Worm (Caenorhabditis elegans) whole organism, L1 larva: ENCODE results near the gene F54B11.5.
A peak's percentile ranks its signal among the peaks of the same experiment; 100 is the strongest.

Experiments used
- C16A3.4 ChIP-seq: fragments of 150-350 bp; optimal IDR thresholded peaks from 2 replicates; lab custom pipeline; 2014; ENCODE audit warnings: missing biosample characterization, missing genetic modification characterization
- F16B12.6 ChIP-seq: fragments of 150-350 bp; optimal IDR thresholded peaks from 2 replicates; lab custom pipeline; 2014; ENCODE audit warnings: missing biosample characterization, missing genetic modification characterization
- alr-1 ChIP-seq: fragments of 200-800 bp; sonication (Bioruptor generic); optimal IDR thresholded peaks from 2 replicates; lab custom pipeline; 2018; ENCODE audit warnings: borderline replicate concordance, mild to moderate bottlenecking, missing genetic modification characterization, missing compliant biosample characterization
- blmp-1 ChIP-seq: fragments of 150-350 bp; optimal IDR thresholded peaks from 2 replicates; lab custom pipeline; 2014; ENCODE audit warnings: missing biosample characterization, missing genetic modification characterization
- ceh-8 ChIP-seq: fragments of 200-800 bp; sonication (Bioruptor generic); optimal IDR thresholded peaks from 2 replicates; lab custom pipeline; 2018; ENCODE audit warnings: mild to moderate bottlenecking, missing genetic modification characterization, moderate library complexity, missing compliant biosample characterization
- ceh-82 ChIP-seq, 3 experiments: fragments of 150-350 bp in 1 of 3; sonication (generic microtip) in 2 of 3; optimal IDR thresholded peaks; 2 replicates each; lab custom pipeline; 2014 to 2017; ENCODE audit warnings: missing biosample characterization in 3 of 3, missing genetic modification characterization in 3 of 3
- ceh-88 ChIP-seq: fragments of 200-800 bp; sonication (Bioruptor generic); IDR thresholded peaks from 2 replicates; pipeline ENCODE4 v1.3.6; 2022; ENCODE audit warnings: missing genetic modification characterization, missing compliant biosample characterization
- ceh-90 ChIP-seq: sonication (generic microtip); optimal IDR thresholded peaks from 2 replicates; lab custom pipeline; 2016; ENCODE audit warnings: missing genetic modification characterization, missing compliant biosample characterization
- dpl-1 ChIP-seq, 3 experiments: fragments of 150-350 bp in 2 of 3; sonication (generic microtip) in 1 of 3; optimal IDR thresholded peaks; 2 replicates each; lab custom pipeline; 2014 to 2017; ENCODE audit warnings: missing biosample characterization in 3 of 3, missing genetic modification characterization in 3 of 3, missing genetic modification reagents in 3 of 3
- dsc-1 ChIP-seq: sonication (generic microtip); optimal IDR thresholded peaks from 2 replicates; lab custom pipeline; 2016; ENCODE audit warnings: mild to moderate bottlenecking, missing genetic modification characterization, missing compliant biosample characterization
- efl-1 ChIP-seq, 4 experiments: fragments of 150-350 bp; optimal IDR thresholded peaks in 3 of 4; peaks in 1 of 4; 1 replicate in 1 of 4; 2 replicates in 3 of 4; lab custom pipeline; 2014; ENCODE audit warnings: missing biosample characterization in 2 of 4, missing genetic modification characterization in 2 of 4, missing genetic modification reagents in 2 of 4
- egl-13 ChIP-seq: sonication (generic microtip); optimal IDR thresholded peaks from 2 replicates; lab custom pipeline; 2016; ENCODE audit warnings: missing genotype, missing genetic modification reagents, missing genetic modification characterization, missing compliant biosample characterization
- elt-2 ChIP-seq: sonication (generic microtip); optimal IDR thresholded peaks from 2 replicates; lab custom pipeline; 2016; ENCODE audit warnings: missing genetic modification characterization, mild to moderate bottlenecking, inconsistent platforms, missing compliant biosample characterization, missing genetic modification reagents
- elt-3 ChIP-seq, 6 experiments: fragments of 150-350 bp in 1 of 6; sonication (generic microtip); optimal IDR thresholded peaks; 2 replicates each; lab custom pipeline; 2017 to 2018; ENCODE audit warnings: missing biosample characterization in 6 of 6, missing genetic modification characterization in 6 of 6, inconsistent platforms in 1 of 6
- ets-5 ChIP-seq: fragments of 200-800 bp; sonication (Bioruptor generic); IDR thresholded peaks from 2 replicates; pipeline ENCODE4 v1.3.6; 2022; ENCODE audit warnings: missing genetic modification characterization, missing compliant biosample characterization
- fkh-10 ChIP-seq: sonication (generic microtip); optimal IDR thresholded peaks from 2 replicates; lab custom pipeline; 2017; ENCODE audit warnings: missing biosample characterization, missing genetic modification reagents, missing genetic modification characterization
- fkh-8 ChIP-seq: sonication (generic microtip); optimal IDR thresholded peaks from 2 replicates; lab custom pipeline; 2016; ENCODE audit warnings: mild to moderate bottlenecking, missing genetic modification characterization, missing compliant biosample characterization
- fos-1 ChIP-seq: fragments of 150-350 bp; optimal IDR thresholded peaks from 2 replicates; lab custom pipeline; 2014; ENCODE audit warnings: missing biosample characterization, missing genetic modification characterization
- hlh-17 ChIP-seq: fragments of 200-800 bp; sonication (Bioruptor generic); optimal IDR thresholded peaks from 2 replicates; lab custom pipeline; 2018; ENCODE audit warnings: missing genetic modification characterization, mild to moderate bottlenecking, missing compliant biosample characterization, moderate library complexity, borderline replicate concordance
- hlh-4 ChIP-seq: sonication (generic microtip); optimal IDR thresholded peaks from 2 replicates; lab custom pipeline; 2016; ENCODE audit warnings: mild to moderate bottlenecking, missing genetic modification characterization, missing compliant biosample characterization
- hpl-2 ChIP-seq: fragments of 150-350 bp; optimal IDR thresholded peaks from 2 replicates; lab custom pipeline; 2014; ENCODE audit warnings: missing biosample characterization, missing genetic modification reagents, missing genetic modification characterization
- irx-1 ChIP-seq: sonication (generic microtip); optimal IDR thresholded peaks from 2 replicates; lab custom pipeline; 2016; ENCODE audit warnings: missing genetic modification characterization, missing compliant biosample characterization
- isw-1 ChIP-seq: fragments of 200-800 bp; sonication (Bioruptor generic); IDR thresholded peaks from 2 replicates; pipeline ENCODE4 v1.3.6; 2022; ENCODE audit warnings: missing genetic modification characterization, missing compliant biosample characterization
- jun-1 ChIP-seq: fragments of 150-350 bp; optimal IDR thresholded peaks from 2 replicates; lab custom pipeline; 2014; ENCODE audit warnings: missing biosample characterization, missing genetic modification reagents, missing genetic modification characterization
- lin-14 ChIP-seq: fragments of 200-800 bp; sonication (Bioruptor generic); optimal IDR thresholded peaks from 2 replicates; lab custom pipeline; 2018; ENCODE audit warnings: mild to moderate bottlenecking, missing genetic modification characterization, moderate library complexity, missing compliant biosample characterization
- lin-15B ChIP-seq: fragments of 150-350 bp; sonication (generic microtip); optimal IDR thresholded peaks from 3 replicates; lab custom pipeline; 2014; ENCODE audit warnings: missing biosample characterization, missing genetic modification characterization
- lin-35 ChIP-seq, 2 experiments: fragments of 150-350 bp; optimal IDR thresholded peaks; 2 replicates each; lab custom pipeline; 2014; ENCODE audit warnings: missing biosample characterization in 2 of 2, missing genetic modification characterization in 2 of 2, missing genetic modification reagents in 2 of 2
- lin-39 ChIP-seq: fragments of 150-350 bp; optimal IDR thresholded peaks from 2 replicates; lab custom pipeline; 2014; ENCODE audit warnings: missing biosample characterization, missing genetic modification reagents, missing genetic modification characterization
- lsy-2 ChIP-seq, 2 experiments: fragments of 150-350 bp; optimal IDR thresholded peaks; 2 replicates each; lab custom pipeline; 2014; ENCODE audit warnings: missing biosample characterization in 2 of 2, missing genetic modification characterization in 2 of 2
- mab-9 ChIP-seq: fragments of 200-800 bp; sonication (Bioruptor generic); IDR thresholded peaks from 2 replicates; pipeline ENCODE4 v1.3.6; 2022; ENCODE audit warnings: missing genetic modification reagents, missing genetic modification characterization, missing compliant biosample characterization
- mdl-1 ChIP-seq, 2 experiments: fragments of 150-350 bp; optimal IDR thresholded peaks; 2 replicates each; lab custom pipeline; 2014 to 2017; ENCODE audit warnings: missing biosample characterization in 2 of 2, missing genetic modification characterization in 2 of 2, inconsistent platforms in 1 of 2
- mep-1 ChIP-seq: fragments of 150-350 bp; optimal IDR thresholded peaks from 2 replicates; lab custom pipeline; 2014; ENCODE audit warnings: missing biosample characterization, missing genetic modification characterization
- nhr-11 ChIP-seq: fragments of 150-350 bp; optimal IDR thresholded peaks from 2 replicates; lab custom pipeline; 2014; ENCODE audit warnings: missing biosample characterization, missing genetic modification characterization
- nhr-19 ChIP-seq: fragments of 200-800 bp; sonication (Bioruptor generic); conservative IDR thresholded peaks from 2 replicates; pipeline ENCODE4 v1.3.6; 2022; ENCODE audit warnings: missing genetic modification characterization, missing compliant biosample characterization
- nhr-20 ChIP-seq: sonication (generic microtip); optimal IDR thresholded peaks from 2 replicates; lab custom pipeline; 2016; ENCODE audit warnings: mild to moderate bottlenecking, missing genetic modification characterization, missing compliant biosample characterization
- nhr-237 ChIP-seq: fragments of 150-350 bp; optimal IDR thresholded peaks from 2 replicates; lab custom pipeline; 2014; ENCODE audit warnings: missing biosample characterization, missing genetic modification characterization
- nhr-47 ChIP-seq: sonication (generic microtip); optimal IDR thresholded peaks from 2 replicates; lab custom pipeline; 2016; ENCODE audit warnings: mild to moderate bottlenecking, missing genetic modification characterization, moderate library complexity, missing compliant biosample characterization
- nhr-71 ChIP-seq: sonication (generic microtip); optimal IDR thresholded peaks from 2 replicates; lab custom pipeline; 2016; ENCODE audit warnings: mild to moderate bottlenecking, missing genetic modification characterization, moderate library complexity, missing compliant biosample characterization
- nhr-85 ChIP-seq: sonication (generic microtip); peaks from one replicate; lab custom pipeline; 2016; ENCODE audit warnings: missing genetic modification characterization, inconsistent platforms, missing compliant biosample characterization
- rnt-1 ChIP-seq: sonication (generic microtip); optimal IDR thresholded peaks from 2 replicates; lab custom pipeline; 2016; ENCODE audit warnings: mild to moderate bottlenecking, missing genetic modification characterization, moderate library complexity, missing compliant biosample characterization
- skn-1 ChIP-seq: fragments of 150-350 bp; optimal IDR thresholded peaks from 2 replicates; lab custom pipeline; 2014; ENCODE audit warnings: missing biosample characterization, missing genetic modification characterization
- snpc-4 ChIP-seq: fragments of 150-350 bp; optimal IDR thresholded peaks from 2 replicates; lab custom pipeline; 2014; ENCODE audit warnings: missing biosample characterization, missing genetic modification characterization
- snu-23 ChIP-seq: sonication (generic microtip); optimal IDR thresholded peaks from 2 replicates; lab custom pipeline; 2016; ENCODE audit warnings: missing genetic modification characterization, missing compliant biosample characterization
- sox-4 ChIP-seq: sonication (generic microtip); optimal IDR thresholded peaks from 2 replicates; lab custom pipeline; 2016; ENCODE audit warnings: missing genetic modification characterization, missing compliant biosample characterization
- swsn-7 ChIP-seq: sonication (generic microtip); optimal IDR thresholded peaks from 2 replicates; lab custom pipeline; 2016; ENCODE audit warnings: missing genetic modification characterization, missing compliant biosample characterization
- tbx-2 ChIP-seq: sonication (generic microtip); optimal IDR thresholded peaks from 2 replicates; lab custom pipeline; 2016; ENCODE audit warnings: missing genetic modification characterization, missing compliant biosample characterization
- tlp-1 ChIP-seq: fragments of 150-350 bp; optimal IDR thresholded peaks from 2 replicates; lab custom pipeline; 2014; ENCODE audit warnings: missing biosample characterization, missing genetic modification characterization
- unc-130 ChIP-seq: fragments of 150-350 bp; optimal IDR thresholded peaks from 2 replicates; lab custom pipeline; 2017; ENCODE audit warnings: missing biosample characterization, missing genetic modification characterization, inconsistent platforms
- unc-86 ChIP-seq: sonication (generic microtip); optimal IDR thresholded peaks from 2 replicates; lab custom pipeline; 2016; ENCODE audit warnings: missing genetic modification characterization, missing compliant biosample characterization
- xbp-1 ChIP-seq: sonication (generic microtip); optimal IDR thresholded peaks from 2 replicates; lab custom pipeline; 2016; ENCODE audit warnings: missing genetic modification characterization, missing compliant biosample characterization

Gene F54B11.5

ce11 chrX:13596003-13596767 is at the start of gene F54B11.5:
Gene F54B11.5 (minus strand): TSS chrX:13596068.
- TF ChIP-seq ceh-90 (tag; lab: Kevin White, UChicago) (no peak), swsn-7 (tag; lab: Kevin White, UChicago) (peak; percentile 54), hpl-2 (GFP tag; lab: Kevin White, UChicago) (no peak), sox-4 (tag; lab: Kevin White, UChicago) (peak; percentile 2), dsc-1 (peak; percentile 63), unc-130 (tag; lab: Kevin White, UChicago) (peak; percentile 15), nhr-85 (tag; lab: Kevin White, UChicago) (no peak), lin-15B (peak; percentile 3), hlh-4 (tag; lab: Kevin White, UChicago) (no peak), lsy-2 (tag; optimal IDR thresholded peaks at IDR 0.05; lab: Kevin White, UChicago) (peak; percentile 35 to 66), lin-39 (tag; lab: Kevin White, UChicago) (no peak), jun-1 (tag; lab: Kevin White, UChicago) (peak; percentile 1), dpl-1 (GFP tag; optimal IDR thresholded peaks at IDR 0.05; lab: Kevin White, UChicago) (peak in 2 of 3 experiments; percentile 34 to 49), tbx-2 (tag; lab: Kevin White, UChicago) (peak; percentile 46), efl-1 (optimal IDR thresholded peaks at IDR 0.05; lab: Kevin White, UChicago) (peak; percentile 36 to 50), efl-1 (GFP tag; optimal IDR thresholded peaks at IDR 0.05 in 1 of 2; lab: Kevin White, UChicago) (peak in 1 of 2 experiments; percentile 34), fos-1 (tag; lab: Kevin White, UChicago) (peak; percentile 18), snu-23 (GFP tag; lab: Kevin White, UChicago) (peak; percentile 70), fkh-10 (no peak), snpc-4 (tag; lab: Kevin White, UChicago) (peak; percentile 5), hlh-17 (GFP tag; lab: Kevin White, UChicago) (no peak), skn-1 (peak; percentile 38), ets-5 (GFP tag; lab: Robert Waterston, UW) (no peak), alr-1 (tag; lab: Kevin White, UChicago) (no peak), mdl-1 (tag; optimal IDR thresholded peaks at IDR 0.05; lab: Kevin White, UChicago) (peak in 1 of 2 experiments; percentile 76), tlp-1 (tag; lab: Kevin White, UChicago) (no peak), nhr-237 (tag; lab: Kevin White, UChicago) (no peak), nhr-47 (tag; lab: Kevin White, UChicago) (peak; percentile 61), ceh-88 (GFP tag; lab: Robert Waterston, UW) (no peak), lin-35 (GFP tag; optimal IDR thresholded peaks at IDR 0.05; lab: Kevin White, UChicago) (peak; percentile 53 to 73), isw-1 (GFP tag; lab: Robert Waterston, UW) (peak; percentile 15; the same call in 1 of the 2 replicates), mep-1 (tag; lab: Kevin White, UChicago) (peak; percentile 84), F16B12.6 (tag; lab: Kevin White, UChicago) (no peak), C16A3.4 (tag; lab: Kevin White, UChicago) (peak; percentile 50), elt-3 (tag; optimal IDR thresholded peaks at IDR 0.05; lab: Kevin White, UChicago) (peak in 1 of 6 experiments; percentile 10), unc-86 (tag; lab: Kevin White, UChicago) (peak; percentile 11), blmp-1 (peak; percentile 42), ceh-82 (tag; optimal IDR thresholded peaks at IDR 0.05; lab: Kevin White, UChicago) (peak in 2 of 3 experiments; percentile 17 to 52), nhr-71 (peak; percentile 76), nhr-11 (tag; lab: Kevin White, UChicago) (no peak), elt-2 (peak; percentile 30), lin-14 (GFP tag; lab: Kevin White, UChicago) (peak; percentile 74), ceh-8 (GFP tag; lab: Kevin White, UChicago) (peak; percentile 58), rnt-1 (tag; lab: Kevin White, UChicago) (peak; percentile 43), fkh-8 (tag; lab: Kevin White, UChicago) (peak; percentile 75), mab-9 (GFP tag; lab: Robert Waterston, UW) (no peak), xbp-1 (tag; lab: Kevin White, UChicago) (peak; percentile 44), egl-13 (tag; lab: Kevin White, UChicago) (peak; percentile 34), nhr-19 (GFP tag; lab: Robert Waterston, UW) (0 out of 2 replicates have a peak, but pooled peaks have one; percentile 24), nhr-20 (peak; percentile 47), irx-1 (no peak)
